Fruit fly (Drosophila melanogaster): Measurements from ENCODE around the gene CG9098.

CG9098 gene

DNA sequence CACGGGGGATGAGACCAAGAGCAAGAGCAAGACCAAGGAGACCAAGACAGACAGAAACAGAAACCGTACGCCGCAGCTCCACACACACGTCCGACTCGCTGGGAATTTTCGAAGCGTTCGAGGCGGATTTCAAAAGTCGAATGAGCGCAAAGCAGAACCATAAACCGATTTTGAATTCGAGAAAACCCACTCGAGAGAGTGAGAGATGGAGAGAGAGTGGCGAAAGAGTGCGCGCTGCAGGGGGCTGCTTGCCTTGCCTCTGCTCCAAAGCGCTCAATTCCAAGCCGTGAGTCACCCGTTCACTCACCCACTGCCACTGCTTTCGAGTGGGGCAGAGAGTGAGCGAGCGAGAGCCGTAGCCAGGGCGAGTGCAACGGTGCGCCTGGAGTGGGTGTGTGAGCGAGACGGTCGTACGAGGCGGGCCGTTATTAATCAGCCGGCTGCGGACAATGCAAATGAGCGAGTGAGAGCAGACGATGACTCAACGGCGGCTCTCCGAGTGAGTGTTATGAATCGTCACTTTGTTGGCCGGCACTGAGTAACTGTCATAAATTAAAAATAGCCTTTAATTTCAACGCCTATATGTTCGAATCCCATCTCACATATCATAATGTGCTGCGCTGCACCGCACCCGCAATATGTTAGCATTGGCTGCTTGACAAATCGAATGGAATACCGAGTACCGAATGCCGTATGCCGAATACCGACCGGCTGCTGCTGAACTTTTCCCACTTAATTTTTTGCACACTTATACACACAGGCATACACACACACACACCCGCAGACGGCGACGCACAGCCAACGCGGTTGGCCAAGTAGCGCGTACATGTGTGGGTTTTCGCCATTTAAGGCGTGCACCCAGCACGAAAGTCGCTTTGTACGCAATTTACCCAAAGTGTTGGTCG lies 31.9 kb downstream of the CG9098 start (continued):
- TF ChIP-seq NfI (GFP tag; optimal IDR thresholded peaks at IDR 0.05) (peak; percentile 4), CG17829 (tag; optimal IDR thresholded peaks at IDR 0.05) (peak; percentile 5), CG8281 (tag; optimal IDR thresholded peaks at IDR 0.05) (no peak), Sry-β (GFP tag; optimal IDR thresholded peaks at IDR 0.05) (no peak), Eip74EF (GFP tag; optimal IDR thresholded peaks at IDR 0.05) (peak in 1 of 2 experiments; percentile 62), Blimp-1 (GFP tag; optimal IDR thresholded peaks at IDR 0.05) (peak; percentile 4), pfk (GFP tag; optimal IDR thresholded peaks at IDR 0.05) (peak; percentile 42), CG1233 (GFP tag; optimal IDR thresholded peaks at IDR 0.05) (peak; percentile 37), Hand (GFP tag; optimal IDR thresholded peaks at IDR 0.05) (peak; percentile 64), CG6683 (GFP tag; optimal IDR thresholded peaks at IDR 0.05) (no peak), onecut (GFP tag; IDR thresholded peaks at IDR 0.05) (peak; percentile 8; the same call in 1 of the 2 replicates), grau (tag; optimal IDR thresholded peaks at IDR 0.05) (peak; percentile 33), mirr (GFP tag; optimal IDR thresholded peaks at IDR 0.05) (peak; percentile 56), CG13123 (GFP tag; optimal IDR thresholded peaks at IDR 0.05) (no peak), YL-1 (GFP tag; optimal IDR thresholded peaks at IDR 0.05) (peak; percentile 23), CG8290 (GFP tag; optimal IDR thresholded peaks at IDR 0.05) (no peak), CG8290 (tag; optimal IDR thresholded peaks at IDR 0.05) (peak in 1 of 2 experiments; percentile 70), zfh1 (GFP tag; IDR thresholded peaks at IDR 0.05) (no peak), slbo (GFP tag; IDR thresholded peaks at IDR 0.05) (no peak), CG5180 (GFP tag; optimal IDR thresholded peaks at IDR 0.05) (peak; percentile 13), hkb (optimal IDR thresholded peaks at IDR 0.05) (no peak), hkb (GFP tag; IDR thresholded peaks at IDR 0.05) (no peak), gcm (GFP tag; optimal IDR thresholded peaks at IDR 0.05) (peak; percentile 26), nom (GFP tag; optimal IDR thresholded peaks at IDR 0.05) (peak; percentile 85), kah (GFP tag; optimal IDR thresholded peaks at IDR 0.05) (peak; percentile 9), Oli (tag; optimal IDR thresholded peaks at IDR 0.05) (no peak), pros (GFP tag; optimal IDR thresholded peaks at IDR 0.05) (peak; percentile 91), jumu (GFP tag; optimal IDR thresholded peaks at IDR 0.05) (peak; percentile 12), lilli (GFP tag; optimal IDR thresholded peaks at IDR 0.05) (peak; percentile 9), abd-A (tag; optimal IDR thresholded peaks at IDR 0.05) (peak; percentile 75), Stat92E (GFP tag; optimal IDR thresholded peaks at IDR 0.05) (peak in 1 of 3 experiments; percentile 79), Med (GFP tag) (peak; percentile 87), CG15514 (GFP tag; optimal IDR thresholded peaks at IDR 0.05) (peak; percentile 25), CG3995 (GFP tag; optimal IDR thresholded peaks at IDR 0.05) (no peak), CG2712 (tag; optimal IDR thresholded peaks at IDR 0.05) (peak; percentile 34), CG2120 (GFP tag; optimal IDR thresholded peaks at IDR 0.05) (peak; percentile 17), zf30C (GFP tag; optimal IDR thresholded peaks at IDR 0.05) (peak; percentile 26), Ada2b (GFP tag; IDR thresholded peaks at IDR 0.05) (no peak), cwo (GFP tag; optimal IDR thresholded peaks at IDR 0.05) (peak; percentile 33), scrt (GFP tag; optimal IDR thresholded peaks at IDR 0.05) (peak; percentile 49), D19A (tag; optimal IDR thresholded peaks at IDR 0.05) (peak; percentile 19), salm (tag; optimal IDR thresholded peaks at IDR 0.05) (peak; percentile 42), sqz (GFP tag; optimal IDR thresholded peaks at IDR 0.05) (peak; percentile 6), Dad (GFP tag; optimal IDR thresholded peaks at IDR 0.05) (peak; percentile 21), crc (GFP tag; optimal IDR thresholded peaks at IDR 0.05) (no peak), CG13624 (GFP tag; optimal IDR thresholded peaks at IDR 0.05) (peak; percentile 17), CG1832 (GFP tag; optimal IDR thresholded peaks at IDR 0.05) (peak; percentile 92)

Data from whole organism, embryonic.